Worm (Caenorhabditis elegans): ENCODE data around the gene srx-29.

- TF ChIP-seq nhr-237 (tag; optimal IDR thresholded peaks at IDR 0.05) (no peak), nhr-76 (tag; optimal IDR thresholded peaks at IDR 0.05) (no peak), lsy-2 (tag; optimal IDR thresholded peaks at IDR 0.05) (no peak), unc-62 (GFP tag; optimal IDR thresholded peaks at IDR 0.05) (no peak), elt-1 (tag; optimal IDR thresholded peaks at IDR 0.05; ENCODE audit: borderline replicate concordance, insufficient read depth) (no peak)
Observed at ce11 chrV:15685599-15685998, 12.4 kb downstream of the srx-29 start, which contains the start of gene nhr-196.

Measured in whole organism, mixed stage, embryonic.